Fruit fly (Drosophila melanogaster) whole organism, wandering third instar larva: ENCODE data around the gene CG10274.

Experiments used
- Dfd ChIP-seq: fragments of >200 bp; optimal IDR thresholded peaks from 2 replicates; lab custom pipeline; 2017; ENCODE audit warnings: missing biosample characterization, missing genetic modification characterization
- Hnf4 ChIP-seq: fragments of 200-800 bp; sonication (Bioruptor generic); optimal IDR thresholded peaks from 2 replicates; lab custom pipeline; 2016; ENCODE audit warnings: missing biosample characterization, mild to moderate bottlenecking, missing genetic modification characterization
- br ChIP-seq: fragments of 200-800 bp; sonication (Bioruptor generic); optimal IDR thresholded peaks from 2 replicates; lab custom pipeline; 2016; ENCODE audit warnings: missing biosample characterization, missing genetic modification characterization
- dmrt93B ChIP-seq: fragments of 200-800 bp; sonication (Bioruptor generic); optimal IDR thresholded peaks from 2 replicates; lab custom pipeline; 2018; ENCODE audit warnings: missing biosample characterization, mild to moderate bottlenecking, missing genetic modification characterization
- ey ChIP-seq: fragments of 200-800 bp; sonication (Bioruptor generic); optimal IDR thresholded peaks from 2 replicates; lab custom pipeline; 2016; ENCODE audit warnings: missing biosample characterization, missing genetic modification characterization
- lola ChIP-seq: fragments of >200 bp; optimal IDR thresholded peaks from 2 replicates; lab custom pipeline; 2017; ENCODE audit warnings: missing biosample characterization, missing genetic modification characterization
- rgr ChIP-seq: fragments of 200-800 bp; sonication (Bioruptor generic); optimal IDR thresholded peaks from 3 replicates; lab custom pipeline; 2016; ENCODE audit warnings: missing biosample characterization, mild to moderate bottlenecking, missing genetic modification characterization

DNA sequence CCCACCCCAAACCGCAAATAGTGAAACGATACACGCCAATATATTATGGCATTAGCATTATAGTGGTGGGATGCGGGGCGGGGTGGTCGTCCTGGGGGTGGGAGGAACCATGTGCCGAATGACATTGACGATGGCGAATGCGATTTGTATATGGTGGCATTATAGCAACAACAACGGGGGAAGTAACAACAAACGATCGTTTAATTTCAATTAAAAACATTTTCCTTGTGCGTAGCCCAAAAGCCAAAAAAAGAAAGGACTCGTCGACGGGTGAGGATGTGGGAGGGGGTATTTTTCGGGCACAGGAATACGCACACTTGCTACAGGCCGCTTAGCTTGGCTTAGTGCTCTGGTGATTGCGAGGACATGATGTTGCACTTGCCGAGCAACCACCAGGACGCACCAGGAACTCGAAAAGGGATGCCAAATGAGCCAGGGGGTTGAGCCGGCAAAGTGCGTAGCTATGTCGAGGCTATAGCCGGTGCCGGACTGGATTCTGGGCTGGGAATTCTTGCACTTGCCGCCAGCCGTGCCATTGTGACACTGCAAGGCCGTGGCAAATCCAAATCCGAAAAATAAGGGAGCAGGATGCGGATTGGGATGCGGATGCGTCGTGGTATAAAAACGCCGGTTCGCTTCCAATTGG lies 19.0 kb downstream of the CG10274 start, which contains the start of gene Prdm13:
- no peak for TF ChIP-seq ey (GFP tag; lab: Kevin White, UChicago)
- no peak for TF ChIP-seq rgr
- TF ChIP-seq lola (GFP tag; lab: Kevin White, UChicago), result no peak
- TF ChIP-seq br (GFP tag; lab: Kevin White, UChicago), result no peak
- TF ChIP-seq dmrt93B (GFP tag; lab: Kevin White, UChicago), result no peak
- TF ChIP-seq Dfd, result no peak
- TF ChIP-seq Hnf4, result no peak
